Fruit fly (Drosophila melanogaster) whole organism, adult: Measurements from ENCODE around the gene CG31778.

Source experiments
- CG33017 ChIP-seq: fragments of 200-800 bp; sonication (Bioruptor generic); optimal IDR thresholded peaks from 2 replicates; lab custom pipeline; 2018; ENCODE audit warnings: missing biosample characterization, mild to moderate bottlenecking, missing genetic modification characterization, moderate library complexity
- CG5204 ChIP-seq: fragments of 200-800 bp; sonication (Bioruptor generic); optimal IDR thresholded peaks from 2 replicates; lab custom pipeline; 2016; ENCODE audit warnings: missing biosample characterization, missing genetic modification characterization
- Clk ChIP-seq: fragments of 200-800 bp; sonication (Bioruptor generic); optimal IDR thresholded peaks from 2 replicates; lab custom pipeline; 2017; ENCODE audit warnings: missing biosample characterization, missing genetic modification characterization
- Hr96 ChIP-seq: fragments of 200-800 bp; sonication (Bioruptor generic); optimal IDR thresholded peaks from 2 replicates; lab custom pipeline; 2016; ENCODE audit warnings: missing biosample characterization, missing genetic modification characterization
- Mnt ChIP-seq: fragments of 200-800 bp; sonication (Bioruptor generic); optimal IDR thresholded peaks from 2 replicates; lab custom pipeline; 2016; ENCODE audit warnings: missing biosample characterization, mild to moderate bottlenecking, missing genetic modification characterization
- bab1 ChIP-seq: fragments of 200-800 bp; sonication (Bioruptor generic); optimal IDR thresholded peaks from 3 replicates; lab custom pipeline; 2019; ENCODE audit warnings: missing biosample characterization, mild to moderate bottlenecking, missing genetic modification characterization, moderate library complexity
- cnc ChIP-seq, 2 experiments: fragments of >200 bp; optimal IDR thresholded peaks; 2 replicates each; lab custom pipeline; 2017
- kay ChIP-seq: fragments of 200-800 bp; sonication (Bioruptor generic); peaks from one replicate; lab custom pipeline; 2016; ENCODE audit warnings: missing biosample characterization, missing genetic modification characterization, borderline replicate concordance
- ovo ChIP-seq: fragments of 200-800 bp; sonication (Bioruptor generic); optimal IDR thresholded peaks from 2 replicates; lab custom pipeline; 2016; ENCODE audit warnings: missing biosample characterization, missing genetic modification characterization

DNA sequence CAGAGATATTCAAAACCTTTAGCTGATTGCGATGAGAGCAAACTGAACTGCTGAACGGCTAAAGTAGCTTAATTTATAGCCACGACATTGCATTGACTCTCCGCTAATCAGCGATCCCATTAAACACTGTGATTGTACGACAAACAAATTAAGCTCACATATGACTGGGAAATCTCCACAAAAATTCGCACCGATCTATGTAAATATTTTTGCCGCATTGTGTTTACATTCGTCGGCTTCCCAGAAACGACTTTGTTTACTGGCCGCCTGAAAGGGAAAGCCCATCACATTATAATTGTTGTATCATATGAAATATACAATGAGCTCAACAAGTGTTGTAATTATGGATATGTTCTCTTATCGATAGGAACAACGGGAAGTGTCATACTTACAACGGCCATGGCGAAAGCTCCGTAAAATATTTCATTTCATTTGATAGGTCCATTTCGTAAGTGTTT, 9.9 kb downstream of the CG31778 start, which contains the start of gene CG16713:
- TF ChIP-seq cnc (optimal IDR thresholded peaks at IDR 0.05; lab: Kevin White, UChicago) (no peak), CG5204 (no peak), Clk (GFP tag; lab: Kevin White, UChicago) (no peak), CG33017 (no peak), Mnt (GFP tag; lab: Kevin White, UChicago) (no peak), Hr96 (no peak), bab1 (GFP tag; lab: Kevin White, UChicago) (no peak), kay (peak; percentile 36), ovo (GFP tag; lab: Kevin White, UChicago) (no peak)
